Worm (Caenorhabditis elegans): Measurements from ENCODE around the gene lad-2.

Gene lad-2

ce11 chrIV:2993278-2993899 is 15.1 kb upstream of the lad-2 start (continued):
- TF ChIP-seq vab-15 (tag; optimal IDR thresholded peaks at IDR 0.05) (no peak), fkh-4 (tag; optimal IDR thresholded peaks at IDR 0.05; ENCODE audit: borderline replicate concordance) (peak; percentile 25), efl-3 (GFP tag; optimal IDR thresholded peaks at IDR 0.05) (no peak), mef-2 (tag; optimal IDR thresholded peaks at IDR 0.05) (peak; percentile 50), ceh-88 (GFP tag; IDR thresholded peaks at IDR 0.05) (no peak), efl-1 (optimal IDR thresholded peaks at IDR 0.05) (peak; percentile 36 to 60), efl-1 (GFP tag; optimal IDR thresholded peaks at IDR 0.05 in 1 of 2) (peak in 1 of 2 experiments; percentile 92), lin-15B (tag; optimal IDR thresholded peaks at IDR 0.05) (no peak)

ce11 chrIV:2990519-2990918 is 12.2 kb upstream of the lad-2 start:
- TF ChIP-seq fkh-4 (tag; optimal IDR thresholded peaks at IDR 0.05; ENCODE audit: borderline replicate concordance) (no peak), tlp-1 (tag; optimal IDR thresholded peaks at IDR 0.05) (no peak), nhr-19 (GFP tag; conservative IDR thresholded peaks at IDR 0.05) (peak; percentile 28; the same call in 1 of the 2 replicates), unc-62 (GFP tag; optimal IDR thresholded peaks at IDR 0.05) (no peak), nhr-237 (tag; optimal IDR thresholded peaks at IDR 0.05) (no peak), snpc-4 (tag; optimal IDR thresholded peaks at IDR 0.05) (no peak), nhr-47 (tag; optimal IDR thresholded peaks at IDR 0.05) (peak; percentile 65), C34B4.2 (tag; optimal IDR thresholded peaks at IDR 0.05) (no peak), lin-14 (GFP tag; optimal IDR thresholded peaks at IDR 0.05) (peak; percentile 72), nhr-76 (tag; optimal IDR thresholded peaks at IDR 0.05) (no peak), ztf-11 (tag; optimal IDR thresholded peaks at IDR 0.05) (peak in 1 of 2 experiments; percentile 32), elt-3 (tag; optimal IDR thresholded peaks at IDR 0.05) (no peak), tbx-2 (tag; optimal IDR thresholded peaks at IDR 0.05) (peak; percentile 41), mep-1 (tag; optimal IDR thresholded peaks at IDR 0.05) (peak; percentile 20), snu-23 (GFP tag; optimal IDR thresholded peaks at IDR 0.05) (peak; percentile 32), fos-1 (tag; optimal IDR thresholded peaks at IDR 0.05) (no peak), rnt-1 (tag; optimal IDR thresholded peaks at IDR 0.05) (peak; percentile 18), unc-86 (tag; optimal IDR thresholded peaks at IDR 0.05) (peak; percentile 69), zag-1 (tag; optimal IDR thresholded peaks at IDR 0.05) (no peak), Y116A8C.19 (tag; optimal IDR thresholded peaks at IDR 0.05; ENCODE audit: borderline replicate concordance) (no peak), pax-3 (tag; optimal IDR thresholded peaks at IDR 0.05) (peak; percentile 49), efl-1 (optimal IDR thresholded peaks at IDR 0.05) (no peak), efl-1 (GFP tag; optimal IDR thresholded peaks at IDR 0.05 in 1 of 2) (peak in 1 of 2 experiments; percentile 88), ama-1 (optimal IDR thresholded peaks at IDR 0.05) (no peak), ceh-63 (GFP tag; optimal IDR thresholded peaks at IDR 0.05) (peak; percentile 57), ceh-8 (GFP tag; optimal IDR thresholded peaks at IDR 0.05) (peak; percentile 56), mef-2 (tag; optimal IDR thresholded peaks at IDR 0.05) (no peak), sup-37 (GFP tag; optimal IDR thresholded peaks at IDR 0.05) (no peak), egl-27 (tag; optimal IDR thresholded peaks at IDR 0.05) (no peak), aha-1 (tag; optimal IDR thresholded peaks at IDR 0.05) (no peak), pag-3 (tag; optimal IDR thresholded peaks at IDR 0.05; ENCODE audit: borderline replicate concordance, insufficient read depth) (no peak), irx-1 (tag; optimal IDR thresholded peaks at IDR 0.05) (no peak), ceh-82 (tag; optimal IDR thresholded peaks at IDR 0.05) (peak in 2 of 3 experiments; percentile 32 to 37), nhr-71 (tag; optimal IDR thresholded peaks at IDR 0.05) (peak; percentile 55), lsy-2 (tag; optimal IDR thresholded peaks at IDR 0.05) (peak in 1 of 2 experiments; percentile 28), C04F5.9 (tag; optimal IDR thresholded peaks at IDR 0.05) (no peak), elt-2 (tag; optimal IDR thresholded peaks at IDR 0.05) (no peak), fkh-8 (tag; optimal IDR thresholded peaks at IDR 0.05) (peak; percentile 82), nhr-85 (tag) (peak; percentile 67), lin-15B (tag; optimal IDR thresholded peaks at IDR 0.05) (no peak), mab-9 (GFP tag; IDR thresholded peaks at IDR 0.05) (0 out of 2 replicates have a peak, but pooled peaks have one; percentile 32), C16A3.4 (tag; optimal IDR thresholded peaks at IDR 0.05) (no peak), nhr-11 (tag; optimal IDR thresholded peaks at IDR 0.05) (no peak), ces-1 (GFP tag; optimal IDR thresholded peaks at IDR 0.05) (no peak), grh-1 (GFP tag; IDR thresholded peaks at IDR 0.05) (no peak), unc-30 (tag; optimal IDR thresholded peaks at IDR 0.05) (no peak), lin-35 (GFP tag; optimal IDR thresholded peaks at IDR 0.05) (peak in 1 of 2 experiments; percentile 32)

Data from whole organism, L1 larva.